Worm (Caenorhabditis elegans) whole organism, mixed stage, embryonic: ENCODE data around the gene Y51H7C.1.

Experiments
- M03D4.4 ChIP-seq: sonication (generic microtip); optimal IDR thresholded peaks from 2 replicates; lab custom pipeline; 2017; ENCODE audit warnings: mild to moderate bottlenecking, missing genetic modification characterization, missing compliant biosample characterization
- bed-3 ChIP-seq: fragments of 200-800 bp; sonication (Bioruptor generic); optimal IDR thresholded peaks from 3 replicates; lab custom pipeline; 2018; ENCODE audit warnings: mild to moderate bottlenecking, missing genetic modification characterization, moderate library complexity, missing compliant biosample characterization
- blmp-1 ChIP-seq: fragments of 150-350 bp; optimal IDR thresholded peaks from 2 replicates; lab custom pipeline; 2014; ENCODE audit warnings: missing biosample characterization, missing genetic modification characterization
- ceh-39 ChIP-seq: fragments of 150-350 bp; optimal IDR thresholded peaks from 2 replicates; lab custom pipeline; 2014; ENCODE audit warnings: missing biosample characterization, missing genetic modification characterization
- ceh-43 ChIP-seq: fragments of 200-800 bp; sonication (Bioruptor generic); optimal IDR thresholded peaks from 2 replicates; lab custom pipeline; 2018; ENCODE audit warnings: mild to moderate bottlenecking, missing genetic modification characterization, moderate library complexity, missing compliant biosample characterization
- ceh-83 ChIP-seq: fragments of 200-800 bp; sonication (Bioruptor generic); optimal IDR thresholded peaks from 2 replicates; lab custom pipeline; 2018; ENCODE audit warnings: mild to moderate bottlenecking, missing genetic modification characterization, missing compliant biosample characterization
- ces-1 ChIP-seq: fragments of 150-350 bp; optimal IDR thresholded peaks from 2 replicates; lab custom pipeline; 2014; ENCODE audit warnings: missing biosample characterization, missing genetic modification reagents, missing genetic modification characterization
- cnd-1 ChIP-seq: fragments of 200-800 bp; sonication (Bioruptor generic); optimal IDR thresholded peaks from 2 replicates; lab custom pipeline; 2018; ENCODE audit warnings: mild to moderate bottlenecking, missing genetic modification characterization, missing compliant biosample characterization
- drap-1 ChIP-seq: fragments of 200-800 bp; sonication (Bioruptor generic); optimal IDR thresholded peaks from 3 replicates; lab custom pipeline; 2018; ENCODE audit warnings: mild to moderate bottlenecking, missing genetic modification characterization, missing compliant biosample characterization
- elt-1 ChIP-seq: sonication (generic microtip); optimal IDR thresholded peaks from 2 replicates; lab custom pipeline; 2017; ENCODE audit warnings: missing genetic modification characterization, mild to moderate bottlenecking, missing compliant biosample characterization, antibody characterized with exemption, moderate library complexity, borderline replicate concordance; ENCODE audit not compliant: insufficient read depth
- elt-3 ChIP-seq: fragments of 150-350 bp; optimal IDR thresholded peaks from 2 replicates; lab custom pipeline; 2014; ENCODE audit warnings: missing biosample characterization, missing genetic modification characterization
- flh-1 ChIP-seq: fragments of 200-800 bp; sonication (Bioruptor generic); optimal IDR thresholded peaks from 2 replicates; lab custom pipeline; 2018; ENCODE audit warnings: mild to moderate bottlenecking, missing genetic modification characterization, moderate library complexity, missing compliant biosample characterization
- ham-2 ChIP-seq: fragments of 200-800 bp; sonication (Bioruptor generic); optimal IDR thresholded peaks from 2 replicates; lab custom pipeline; 2018; ENCODE audit warnings: mild to moderate bottlenecking, missing genetic modification characterization, missing compliant biosample characterization
- hlh-1 ChIP-seq: fragments of 150-350 bp; optimal IDR thresholded peaks from 2 replicates; lab custom pipeline; 2014; ENCODE audit warnings: missing biosample characterization, missing genetic modification reagents, missing genetic modification characterization
- lin-13 ChIP-seq: fragments of 150-350 bp; optimal IDR thresholded peaks from 2 replicates; lab custom pipeline; 2014; ENCODE audit warnings: missing biosample characterization, missing genetic modification characterization
- lin-32 ChIP-seq: fragments of 200-800 bp; sonication (Bioruptor generic); optimal IDR thresholded peaks from 2 replicates; lab custom pipeline; 2018; ENCODE audit warnings: mild to moderate bottlenecking, missing genetic modification characterization, missing compliant biosample characterization
- lsy-2 ChIP-seq: fragments of 150-350 bp; optimal IDR thresholded peaks from 2 replicates; lab custom pipeline; 2014; ENCODE audit warnings: missing biosample characterization, missing genetic modification characterization
- mab-5 ChIP-seq: fragments of 150-350 bp; optimal IDR thresholded peaks from 2 replicates; lab custom pipeline; 2014; ENCODE audit warnings: missing biosample characterization, missing genetic modification characterization
- mep-1 ChIP-seq: fragments of 150-350 bp; optimal IDR thresholded peaks from 2 replicates; lab custom pipeline; 2017; ENCODE audit warnings: missing biosample characterization, missing genetic modification reagents, missing genetic modification characterization, inconsistent platforms
- mls-2 ChIP-seq: sonication (generic microtip); optimal IDR thresholded peaks from 2 replicates; lab custom pipeline; 2016; ENCODE audit warnings: mild to moderate bottlenecking, missing genetic modification characterization, moderate library complexity, missing compliant biosample characterization
- nhr-12 ChIP-seq: fragments of 150-350 bp; optimal IDR thresholded peaks from 2 replicates; lab custom pipeline; 2014; ENCODE audit warnings: missing biosample characterization, missing genetic modification characterization
- nhr-2 ChIP-seq: fragments of 150-350 bp; optimal IDR thresholded peaks from 2 replicates; lab custom pipeline; 2014; ENCODE audit warnings: missing biosample characterization, missing genetic modification characterization
- nhr-237 ChIP-seq: fragments of 150-350 bp; optimal IDR thresholded peaks from 2 replicates; lab custom pipeline; 2014; ENCODE audit warnings: missing biosample characterization, missing genetic modification characterization
- nhr-28 ChIP-seq: fragments of 150-350 bp; optimal IDR thresholded peaks from 2 replicates; lab custom pipeline; 2014; ENCODE audit warnings: missing biosample characterization, missing genetic modification characterization
- nhr-76 ChIP-seq: sonication (generic microtip); optimal IDR thresholded peaks from 2 replicates; lab custom pipeline; 2017; ENCODE audit warnings: missing biosample characterization, missing genetic modification characterization
- pha-4 ChIP-seq: fragments of 150-350 bp; optimal IDR thresholded peaks from 2 replicates; lab custom pipeline; 2018; ENCODE audit warnings: missing biosample characterization, missing genetic modification reagents, missing genetic modification characterization
- sem-2 ChIP-seq: fragments of 200-800 bp; sonication (Bioruptor generic); optimal IDR thresholded peaks from 2 replicates; lab custom pipeline; 2018; ENCODE audit warnings: mild to moderate bottlenecking, missing genetic modification characterization, missing compliant biosample characterization
- snpc-4 ChIP-seq: fragments of 150-350 bp; optimal IDR thresholded peaks from 2 replicates; lab custom pipeline; 2014; ENCODE audit warnings: missing biosample characterization, missing genetic modification characterization
- sptf-1 ChIP-seq: sonication (generic microtip); optimal IDR thresholded peaks from 2 replicates; lab custom pipeline; 2017; ENCODE audit warnings: mild to moderate bottlenecking, missing genetic modification characterization, moderate library complexity, missing compliant biosample characterization
- tbx-8 ChIP-seq: fragments of 200-800 bp; sonication (Bioruptor generic); optimal IDR thresholded peaks from 2 replicates; lab custom pipeline; 2018; ENCODE audit warnings: mild to moderate bottlenecking, missing genetic modification characterization, moderate library complexity, missing compliant biosample characterization
- unc-120 ChIP-seq: sonication (generic microtip); optimal IDR thresholded peaks from 2 replicates; lab custom pipeline; 2017; ENCODE audit warnings: missing genetic modification characterization, missing compliant biosample characterization; ENCODE audit not compliant: poor library complexity, severe bottlenecking
- unc-39 ChIP-seq: fragments of 150-350 bp; optimal IDR thresholded peaks from 2 replicates; lab custom pipeline; 2014; ENCODE audit warnings: missing biosample characterization, missing genetic modification characterization
- unc-62 ChIP-seq: fragments of 150-350 bp; optimal IDR thresholded peaks from 2 replicates; lab custom pipeline; 2014; ENCODE audit warnings: missing biosample characterization, missing genetic modification reagents, missing genetic modification characterization
- zip-8 ChIP-seq: fragments of 150-350 bp; optimal IDR thresholded peaks from 2 replicates; lab custom pipeline; 2014; ENCODE audit warnings: missing biosample characterization, missing genetic modification characterization
- ztf-11 ChIP-seq: fragments of 150-350 bp; optimal IDR thresholded peaks from 2 replicates; lab custom pipeline; 2014; ENCODE audit warnings: missing biosample characterization, missing genetic modification characterization

Gene Y51H7C.1

DNA sequence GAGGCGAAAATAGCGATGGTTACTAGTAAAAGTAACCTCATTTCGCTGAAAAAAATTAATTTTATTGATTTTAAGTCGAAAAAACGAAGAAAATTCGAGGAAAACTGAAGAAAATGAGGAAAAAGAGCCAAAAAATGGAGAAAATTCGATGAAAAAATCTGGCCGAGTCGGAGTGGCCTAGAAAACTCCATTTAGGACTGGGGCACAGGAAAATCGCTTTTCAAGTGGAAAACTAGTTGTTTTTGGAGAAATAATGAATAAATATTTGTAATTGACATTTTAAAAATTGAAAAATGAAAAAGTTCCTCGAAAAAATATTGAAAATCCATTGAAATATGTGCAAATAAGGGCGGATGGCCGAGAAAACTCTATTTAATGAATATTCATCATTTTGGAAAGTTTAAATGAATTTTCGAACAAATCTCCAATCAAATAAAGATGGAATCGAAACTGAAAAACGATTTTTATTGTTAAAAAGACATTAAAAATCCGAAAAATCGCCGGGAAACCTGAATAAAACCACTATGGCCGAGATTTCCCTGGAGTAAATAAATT lies 32.8 kb downstream of the Y51H7C.1 start, which contains the start of gene emc-1:
emc-1 (minus strand) TSS at position 45 of the 555 bp plus-strand sequence.
- TF ChIP-seq mab-5 (tag; lab: Kevin White, UChicago) (no peak), ces-1 (GFP tag; lab: Kevin White, UChicago) (peak; percentile 75)

- TF ChIP-seq elt-3 (tag; lab: Kevin White, UChicago) = no peak
- peak; percentile 9 for TF ChIP-seq unc-62
- TF ChIP-seq, all 35 proteins: peak for 1
These were observed 33.4 kb downstream of the Y51H7C.1 start for ce11 chrII:1500959-1501358.

ce11 chrII:1501614-1502355 lies 34.3 kb downstream of the Y51H7C.1 start:
- TF ChIP-seq ham-2 (GFP tag; lab: Kevin White, UChicago) (no peak), cnd-1 (tag; lab: Kevin White, UChicago) (no peak), mep-1 (tag; lab: Kevin White, UChicago) (no peak), mab-5 (tag; lab: Kevin White, UChicago) (no peak), elt-3 (tag; lab: Kevin White, UChicago) (no peak), unc-62 (peak; percentile 96), zip-8 (tag; lab: Kevin White, UChicago) (peak; percentile 12), sem-2 (GFP tag; lab: Kevin White, UChicago) (no peak), elt-1 (tag; lab: Kevin White, UChicago) (no peak), sptf-1 (tag; lab: Kevin White, UChicago) (peak; percentile 48), ceh-39 (tag; lab: Kevin White, UChicago) (no peak), ztf-11 (tag; lab: Kevin White, UChicago) (no peak), pha-4 (tag; lab: Kevin White, UChicago) (no peak), nhr-12 (tag; lab: Kevin White, UChicago) (no peak), ceh-43 (GFP tag; lab: Kevin White, UChicago) (no peak), lin-32 (GFP tag; lab: Kevin White, UChicago) (peak; percentile 31), ceh-83 (GFP tag; lab: Kevin White, UChicago) (no peak), nhr-2 (tag; lab: Kevin White, UChicago) (no peak), nhr-76 (tag; lab: Kevin White, UChicago) (no peak), unc-120 (tag; lab: Kevin White, UChicago) (peak; percentile 73), ces-1 (GFP tag; lab: Kevin White, UChicago) (no peak), flh-1 (no peak), hlh-1 (tag; lab: Kevin White, UChicago) (peak; percentile 89), tbx-8 (GFP tag; lab: Kevin White, UChicago) (no peak), M03D4.4 (peak; percentile 17), mls-2 (tag; lab: Kevin White, UChicago) (no peak), lsy-2 (peak; percentile 8), bed-3 (no peak), nhr-237 (tag; lab: Kevin White, UChicago) (no peak), lin-13 (tag; lab: Kevin White, UChicago) (no peak), nhr-28 (no peak), unc-39 (tag; lab: Kevin White, UChicago) (no peak), blmp-1 (tag; lab: Kevin White, UChicago) (no peak), drap-1 (no peak), snpc-4 (no peak)
- TF ChIP-seq, all 35 proteins: peak for 8

DNA sequence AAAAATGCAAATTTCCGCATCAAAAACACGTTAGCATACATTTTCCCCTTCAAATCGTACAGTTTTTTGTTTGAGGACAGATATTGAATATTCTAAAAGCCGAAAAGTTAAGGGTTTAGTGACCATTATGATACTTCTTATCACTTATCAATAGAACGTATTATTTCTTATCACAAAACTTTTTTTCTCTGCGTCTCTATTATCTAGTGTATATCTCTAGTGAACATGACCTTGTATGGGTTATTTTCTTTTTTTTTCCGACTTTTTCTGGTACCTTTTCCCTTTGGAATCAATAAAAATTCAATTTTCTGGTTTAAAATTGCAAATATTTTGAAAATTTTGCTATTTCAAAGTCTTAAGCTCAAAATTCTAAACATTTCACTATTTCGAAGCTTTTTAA lies 36.1 kb downstream of the Y51H7C.1 start:
- TF ChIP-seq hlh-1 (tag; lab: Kevin White, UChicago) (no peak), sptf-1 (tag; lab: Kevin White, UChicago) (no peak), blmp-1 (tag; lab: Kevin White, UChicago) (no peak), mab-5 (tag; lab: Kevin White, UChicago) (no peak), sem-2 (GFP tag; lab: Kevin White, UChicago) (no peak), ztf-11 (tag; lab: Kevin White, UChicago) (no peak), bed-3 (no peak), ceh-39 (tag; lab: Kevin White, UChicago) (no peak), nhr-12 (tag; lab: Kevin White, UChicago) (no peak), ces-1 (GFP tag; lab: Kevin White, UChicago) (no peak), tbx-8 (GFP tag; lab: Kevin White, UChicago) (no peak), lsy-2 (no peak), zip-8 (tag; lab: Kevin White, UChicago) (no peak), ceh-83 (GFP tag; lab: Kevin White, UChicago) (no peak), nhr-28 (no peak), lin-13 (tag; lab: Kevin White, UChicago) (no peak), unc-39 (tag; lab: Kevin White, UChicago) (no peak), mls-2 (tag; lab: Kevin White, UChicago) (no peak)
